Worm (Caenorhabditis elegans): ENCODE measurements around the gene M04C3.5.

DNA sequence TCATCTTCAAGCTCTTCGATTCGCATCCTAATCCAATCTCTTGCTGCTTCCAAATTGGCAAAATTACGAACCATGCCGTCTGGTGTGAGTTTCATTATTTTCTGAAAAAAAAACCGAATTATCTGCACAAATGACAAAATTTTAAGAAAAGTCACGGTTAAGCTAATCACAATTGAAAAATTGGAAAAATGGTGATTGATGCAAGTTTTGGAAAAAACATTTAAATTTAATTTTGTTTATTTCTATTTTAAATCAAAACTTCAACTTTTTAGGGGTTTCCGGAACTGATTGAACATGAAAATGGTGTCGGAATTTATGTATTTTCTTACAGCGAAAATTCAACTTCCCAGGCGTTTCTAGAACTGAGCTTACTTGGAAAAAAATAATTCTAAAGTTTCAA, 46.7 kb upstream of the M04C3.5 start, which contains the start of gene C25F9.12:
- TF ChIP-seq flt-1 (GFP tag; IDR thresholded peaks at IDR 0.05) (no peak), klf-2 (GFP tag; conservative IDR thresholded peaks at IDR 0.05) (no peak), ztf-23 (GFP tag; IDR thresholded peaks at IDR 0.05) (no peak), ref-1 (GFP tag; conservative IDR thresholded peaks at IDR 0.05) (no peak), T22C8.4 (GFP tag; IDR thresholded peaks at IDR 0.05) (no peak)

All from whole organism, midembryonic.